4 fruit fly cellular contexts compared by ENCODE assay signal in the genomic region with DNA sequence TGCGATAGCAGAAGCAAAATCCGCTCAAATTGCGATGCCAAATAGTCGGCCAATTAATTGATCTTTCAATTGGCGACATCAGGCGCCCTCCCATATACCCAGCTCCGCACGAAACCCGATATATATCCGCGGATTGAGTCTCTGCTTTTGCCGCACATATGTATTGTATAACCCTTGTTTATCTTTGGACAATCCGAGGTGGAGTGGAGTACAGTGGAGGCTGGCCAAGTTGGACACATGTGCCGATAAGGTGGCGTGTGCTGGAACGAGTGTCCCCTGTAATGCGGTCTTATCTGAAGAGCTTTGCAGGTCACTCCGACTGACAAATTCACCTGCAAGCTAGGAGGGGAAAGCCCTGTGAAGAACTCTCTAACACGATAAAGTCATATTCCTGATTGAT.
A peak's percentile ranks its signal among the peaks of the same experiment; 100 is the strongest.
TF ChIP-seq lines count a peak whose summit lies in the region.

No protein-coding gene starts in this region.

- no peak for TF ChIP-seq CTCF in whole organism, embryonic (GFP tag; optimal IDR thresholded peaks at IDR 0.05; lab: Kevin White, UChicago)

TF ChIP-seq in whole organism, adult, 20 proteins besides CTCF, POLR2A, EP300 and RAD21:
- TF ChIP-seq Hr96 (GFP tag; optimal IDR thresholded peaks at IDR 0.05; lab: Kevin White, UChicago) (no peak), toe (GFP tag; optimal IDR thresholded peaks at IDR 0.05; lab: Kevin White, UChicago) (no peak), ovo (GFP tag; optimal IDR thresholded peaks at IDR 0.05; lab: Kevin White, UChicago) (no peak), Mnt (GFP tag; optimal IDR thresholded peaks at IDR 0.05; lab: Kevin White, UChicago) (peak; percentile 28), cic (GFP tag; optimal IDR thresholded peaks at IDR 0.05; lab: Kevin White, UChicago) (peak; percentile 20), pad (GFP tag; optimal IDR thresholded peaks at IDR 0.05; lab: Kevin White, UChicago) (peak; percentile 23)

TF ChIP-seq in whole organism, embryonic, 481 proteins besides CTCF, POLR2A, EP300 and RAD21 (continues in another document):
- TF ChIP-seq nerfin-2 (GFP tag; IDR thresholded peaks at IDR 0.05; lab: Robert Waterston, UW; ENCODE audit: partially characterized antibody) = no peak
- no peak for TF ChIP-seq CG6791 (GFP tag; IDR thresholded peaks at IDR 0.05; lab: Robert Waterston, UW; ENCODE audit: partially characterized antibody)
- no peak for TF ChIP-seq CG7271 (tag; optimal IDR thresholded peaks at IDR 0.05; lab: Kevin White, UChicago)
- no peak for TF ChIP-seq CG4360 (GFP tag; IDR thresholded peaks at IDR 0.05; lab: Robert Waterston, UW)
- TF ChIP-seq CG11723 (GFP tag; optimal IDR thresholded peaks at IDR 0.05; lab: Kevin White, UChicago) = no peak
- TF ChIP-seq Hmr (GFP tag; optimal IDR thresholded peaks at IDR 0.05; lab: Kevin White, UChicago) = no peak
- no peak for TF ChIP-seq HmgZ (tag; optimal IDR thresholded peaks at IDR 0.05; lab: Kevin White, UChicago)
- TF ChIP-seq CG14710 (tag; optimal IDR thresholded peaks at IDR 0.05; lab: Kevin White, UChicago) = no peak
- TF ChIP-seq CG32532 (GFP tag; IDR thresholded peaks at IDR 0.05; lab: Robert Waterston, UW) = 0 out of 2 replicates have a peak, but pooled peaks have one; percentile 16
- TF ChIP-seq tx (GFP tag; optimal IDR thresholded peaks at IDR 0.05; lab: Kevin White, UChicago) = no peak
- TF ChIP-seq onecut (GFP tag; IDR thresholded peaks at IDR 0.05; lab: Robert Waterston, UW) = no peak
- no peak for TF ChIP-seq Myb (GFP tag; optimal IDR thresholded peaks at IDR 0.05; lab: Kevin White, UChicago)
- TF ChIP-seq Hmx (GFP tag; optimal IDR thresholded peaks at IDR 0.05; lab: Kevin White, UChicago) = no peak
- TF ChIP-seq CG12744 (GFP tag; optimal IDR thresholded peaks at IDR 0.05; lab: Kevin White, UChicago) = no peak
- TF ChIP-seq Pdp1 (GFP tag; optimal IDR thresholded peaks at IDR 0.05; lab: Kevin White, UChicago) = peak in 1 of 2 experiments; percentile 86
- TF ChIP-seq dmrt11E (tag; optimal IDR thresholded peaks at IDR 0.05; lab: Kevin White, UChicago) = no peak
- TF ChIP-seq Hand (GFP tag; optimal IDR thresholded peaks at IDR 0.05; lab: Kevin White, UChicago) = no peak
- peak; percentile 10 for TF ChIP-seq Med (GFP tag; lab: Kevin White, UChicago)
- no peak for TF ChIP-seq inv (GFP tag; IDR thresholded peaks at IDR 0.05; lab: Robert Waterston, UW; ENCODE audit: partially characterized antibody)
- TF ChIP-seq ac (GFP tag; optimal IDR thresholded peaks at IDR 0.05; lab: Kevin White, UChicago) = no peak
- no peak for TF ChIP-seq Dp (GFP tag; optimal IDR thresholded peaks at IDR 0.05; lab: Kevin White, UChicago)
- TF ChIP-seq CG5180 (GFP tag; optimal IDR thresholded peaks at IDR 0.05; lab: Kevin White, UChicago) = no peak
- TF ChIP-seq CG31388 (GFP tag; optimal IDR thresholded peaks at IDR 0.05; lab: Kevin White, UChicago) = no peak
- no peak for TF ChIP-seq MESR4 (GFP tag; optimal IDR thresholded peaks at IDR 0.05; lab: Kevin White, UChicago)
- TF ChIP-seq jing (GFP tag; optimal IDR thresholded peaks at IDR 0.05; lab: Kevin White, UChicago) = no peak
- no peak for TF ChIP-seq CG6765 (GFP tag; optimal IDR thresholded peaks at IDR 0.05; lab: Kevin White, UChicago)
- TF ChIP-seq cg (GFP tag; optimal IDR thresholded peaks at IDR 0.05; lab: Kevin White, UChicago) = no peak
- no peak for TF ChIP-seq sug (tag; optimal IDR thresholded peaks at IDR 0.05; lab: Kevin White, UChicago)

TF ChIP-seq in whole organism, prepupa, 60 proteins besides CTCF, POLR2A, EP300 and RAD21:
- TF ChIP-seq CG8632 (GFP tag; optimal IDR thresholded peaks at IDR 0.05; lab: Kevin White, UChicago) (no peak), svp (GFP tag; lab: Kevin White, UChicago) (peak; percentile 79)
TF ChIP-seq in whole organism, prepupa: peak in this region for 1.

TF ChIP-seq in whole organism, wandering third instar larva, 38 proteins besides CTCF, POLR2A, EP300 and RAD21:
- no peak for TF ChIP-seq Jra (GFP tag; optimal IDR thresholded peaks at IDR 0.05; lab: Kevin White, UChicago)
- no peak for TF ChIP-seq pan (optimal IDR thresholded peaks at IDR 0.05; lab: Kevin White, UChicago)
- TF ChIP-seq Rel (GFP tag; optimal IDR thresholded peaks at IDR 0.05; lab: Kevin White, UChicago) = no peak
- TF ChIP-seq Rel (tag; optimal IDR thresholded peaks at IDR 0.05; lab: Kevin White, UChicago) = peak; percentile 55
